Fruit fly (Drosophila melanogaster) whole organism, prepupa: ENCODE measurements around the gene Cyt-c-p.
A peak's percentile ranks its signal among the peaks of the same experiment; 100 is the strongest.

Experiments
- CG10631 ChIP-seq: fragments of 200-800 bp; sonication (Bioruptor generic); optimal IDR thresholded peaks from 2 replicates; lab custom pipeline; 2016; ENCODE audit warnings: missing biosample characterization, missing genetic modification characterization
- CG31627 ChIP-seq: fragments of 200-800 bp; sonication (Bioruptor generic); optimal IDR thresholded peaks from 3 replicates; lab custom pipeline; 2016; ENCODE audit warnings: missing biosample characterization, missing genetic modification characterization
- CG6792 ChIP-seq: fragments of 200-800 bp; sonication (Bioruptor generic); optimal IDR thresholded peaks from 3 replicates; lab custom pipeline; 2016; ENCODE audit warnings: missing biosample characterization, missing genetic modification characterization
- CG6854 ChIP-seq: fragments of 200-800 bp; sonication (Bioruptor generic); optimal IDR thresholded peaks from 2 replicates; lab custom pipeline; 2017; ENCODE audit warnings: missing biosample characterization, mild to moderate bottlenecking, missing genetic modification characterization
- CG8632 ChIP-seq: fragments of 200-800 bp; sonication (Bioruptor generic); optimal IDR thresholded peaks from 3 replicates; lab custom pipeline; 2016; ENCODE audit warnings: missing biosample characterization, missing genetic modification characterization
- Eip93F ChIP-seq: fragments of 200-800 bp; sonication (Bioruptor generic); optimal IDR thresholded peaks from 2 replicates; lab custom pipeline; 2016; ENCODE audit warnings: missing biosample characterization, mild to moderate bottlenecking, missing genetic modification characterization
- Gug ChIP-seq: fragments of 200-800 bp; sonication (Bioruptor generic); IDR thresholded peaks from 2 replicates; pipeline ENCODE4 v1.3.6; 2022; ENCODE audit warnings: missing biosample characterization, missing genetic modification characterization
- Hr4 ChIP-seq: fragments of 200-800 bp; sonication (Bioruptor generic); optimal IDR thresholded peaks from 3 replicates; lab custom pipeline; 2016; ENCODE audit warnings: missing biosample characterization, missing genetic modification characterization
- Lpt ChIP-seq: fragments of 200-800 bp; sonication (Bioruptor generic); optimal IDR thresholded peaks from 3 replicates; lab custom pipeline; 2016; ENCODE audit warnings: missing biosample characterization, missing genetic modification characterization
- OdsH ChIP-seq: fragments of 200-800 bp; sonication (Bioruptor generic); optimal IDR thresholded peaks from 3 replicates; lab custom pipeline; 2016; ENCODE audit warnings: missing biosample characterization, missing genetic modification characterization
- achi ChIP-seq: fragments of 200-800 bp; sonication (Bioruptor generic); optimal IDR thresholded peaks from 3 replicates; lab custom pipeline; 2016; ENCODE audit warnings: missing biosample characterization, missing genetic modification characterization
- cyc ChIP-seq: fragments of 200-800 bp; sonication (Bioruptor generic); optimal IDR thresholded peaks from 3 replicates; lab custom pipeline; 2016; ENCODE audit warnings: missing biosample characterization, missing genetic modification characterization
- dac ChIP-seq: fragments of 200-800 bp; sonication (Bioruptor generic); optimal IDR thresholded peaks from 2 replicates; lab custom pipeline; 2017; ENCODE audit warnings: missing biosample characterization, mild to moderate bottlenecking, missing genetic modification characterization
- svp ChIP-seq: fragments of 200-800 bp; sonication (Bioruptor generic); peaks from one replicate; lab custom pipeline; 2016; ENCODE audit warnings: missing biosample characterization, missing genetic modification characterization

dm6 chr2L:16727578-16728023 is 7.9 kb downstream of the Cyt-c-p start, which contains the start of gene VhaSFD:
- TF ChIP-seq svp (GFP tag; lab: Kevin White, UChicago) = no peak
- no peak for TF ChIP-seq CG6792
- TF ChIP-seq Lpt = no peak
- TF ChIP-seq achi (GFP tag; lab: Kevin White, UChicago) = peak; percentile 33
- no peak for TF ChIP-seq OdsH (GFP tag; lab: Kevin White, UChicago)
- TF ChIP-seq CG8632 (GFP tag; lab: Kevin White, UChicago) = no peak
- TF ChIP-seq CG10631 (GFP tag; lab: Kevin White, UChicago) = no peak
- no peak for TF ChIP-seq Gug (GFP tag; lab: Robert Waterston, UW)
- TF ChIP-seq cyc = no peak
- no peak for TF ChIP-seq Hr4 (GFP tag; lab: Kevin White, UChicago)
- TF ChIP-seq CG31627 (GFP tag; lab: Kevin White, UChicago) = no peak
- peak; percentile 55 for TF ChIP-seq Eip93F (GFP tag; lab: Kevin White, UChicago)
- peak; percentile 37 for TF ChIP-seq CG6854 (GFP tag; lab: Kevin White, UChicago)
- TF ChIP-seq dac (GFP tag; lab: Kevin White, UChicago) = no peak
